Worm (Caenorhabditis elegans) whole organism, mixed stage, embryonic: Measurements from ENCODE around the gene lsm-3.

Experiments used
- blmp-1 ChIP-seq: fragments of 150-350 bp; optimal IDR thresholded peaks from 2 replicates; lab custom pipeline; 2014; ENCODE audit warnings: missing biosample characterization, missing genetic modification characterization
- ceh-43 ChIP-seq: fragments of 200-800 bp; sonication (Bioruptor generic); optimal IDR thresholded peaks from 2 replicates; lab custom pipeline; 2018; ENCODE audit warnings: mild to moderate bottlenecking, missing genetic modification characterization, moderate library complexity, missing compliant biosample characterization
- ces-1 ChIP-seq: fragments of 150-350 bp; optimal IDR thresholded peaks from 2 replicates; lab custom pipeline; 2014; ENCODE audit warnings: missing biosample characterization, missing genetic modification reagents, missing genetic modification characterization
- elt-1 ChIP-seq: sonication (generic microtip); optimal IDR thresholded peaks from 2 replicates; lab custom pipeline; 2017; ENCODE audit warnings: missing genetic modification characterization, mild to moderate bottlenecking, missing compliant biosample characterization, antibody characterized with exemption, moderate library complexity, borderline replicate concordance; ENCODE audit not compliant: insufficient read depth
- elt-3 ChIP-seq: fragments of 150-350 bp; optimal IDR thresholded peaks from 2 replicates; lab custom pipeline; 2014; ENCODE audit warnings: missing biosample characterization, missing genetic modification characterization
- hlh-1 ChIP-seq: fragments of 150-350 bp; optimal IDR thresholded peaks from 2 replicates; lab custom pipeline; 2014; ENCODE audit warnings: missing biosample characterization, missing genetic modification reagents, missing genetic modification characterization
- lin-13 ChIP-seq: fragments of 150-350 bp; optimal IDR thresholded peaks from 2 replicates; lab custom pipeline; 2014; ENCODE audit warnings: missing biosample characterization, missing genetic modification characterization
- lsy-2 ChIP-seq: fragments of 150-350 bp; optimal IDR thresholded peaks from 2 replicates; lab custom pipeline; 2014; ENCODE audit warnings: missing biosample characterization, missing genetic modification characterization
- mls-2 ChIP-seq: sonication (generic microtip); optimal IDR thresholded peaks from 2 replicates; lab custom pipeline; 2016; ENCODE audit warnings: mild to moderate bottlenecking, missing genetic modification characterization, moderate library complexity, missing compliant biosample characterization
- nhr-12 ChIP-seq: fragments of 150-350 bp; optimal IDR thresholded peaks from 2 replicates; lab custom pipeline; 2014; ENCODE audit warnings: missing biosample characterization, missing genetic modification characterization
- nhr-237 ChIP-seq: fragments of 150-350 bp; optimal IDR thresholded peaks from 2 replicates; lab custom pipeline; 2014; ENCODE audit warnings: missing biosample characterization, missing genetic modification characterization
- snpc-4 ChIP-seq: fragments of 150-350 bp; optimal IDR thresholded peaks from 2 replicates; lab custom pipeline; 2014; ENCODE audit warnings: missing biosample characterization, missing genetic modification characterization
- unc-39 ChIP-seq: fragments of 150-350 bp; optimal IDR thresholded peaks from 2 replicates; lab custom pipeline; 2014; ENCODE audit warnings: missing biosample characterization, missing genetic modification characterization
- ztf-11 ChIP-seq: fragments of 150-350 bp; optimal IDR thresholded peaks from 2 replicates; lab custom pipeline; 2014; ENCODE audit warnings: missing biosample characterization, missing genetic modification characterization

ce11 chrIV:13386903-13387302 is at the start of gene lsm-3:
- TF ChIP-seq nhr-237 (tag; lab: Kevin White, UChicago) = no peak
- no peak for TF ChIP-seq elt-1
- no peak for TF ChIP-seq snpc-4 (tag; lab: Kevin White, UChicago)
- no peak for TF ChIP-seq lsy-2 (tag; lab: Kevin White, UChicago)
- no peak for TF ChIP-seq nhr-12
- TF ChIP-seq ztf-11 (tag; lab: Kevin White, UChicago) = no peak
- no peak for TF ChIP-seq ces-1 (GFP tag; lab: Kevin White, UChicago)
- TF ChIP-seq mls-2 (tag; lab: Kevin White, UChicago) = no peak
- TF ChIP-seq lin-13 (tag; lab: Kevin White, UChicago) = no peak
- TF ChIP-seq blmp-1 = no peak
- TF ChIP-seq hlh-1 = no peak
- no peak for TF ChIP-seq unc-39 (tag; lab: Kevin White, UChicago)
- no peak for TF ChIP-seq elt-3 (tag; lab: Kevin White, UChicago)
- TF ChIP-seq ceh-43 = no peak
